Fruit fly (Drosophila melanogaster): Measurements from ENCODE around the gene Nepl11.

The Nepl11 gene

dm6 chr3R:4337580-4337979 lies 42.9 kb upstream of the Nepl11 start, which contains the start of the genes Skp2 and CG1103 (continued):
- TF ChIP-seq Trl (optimal IDR thresholded peaks at IDR 0.05) (peak in 1 of 2 experiments; percentile 38), Trl (GFP tag; optimal IDR thresholded peaks at IDR 0.05) (no peak), caup (GFP tag; optimal IDR thresholded peaks at IDR 0.05; ENCODE audit: severe bottlenecking) (no peak), bowl (GFP tag; IDR thresholded peaks at IDR 0.05) (no peak), mam (GFP tag; optimal IDR thresholded peaks at IDR 0.05) (no peak), CG10147 (GFP tag; optimal IDR thresholded peaks at IDR 0.05) (no peak), ro (GFP tag; IDR thresholded peaks at IDR 0.05) (no peak), Pdp1 (GFP tag; optimal IDR thresholded peaks at IDR 0.05) (peak in 1 of 2 experiments; percentile 20), CG14441 (GFP tag; IDR thresholded peaks at IDR 0.05) (no peak), kni (GFP tag; optimal IDR thresholded peaks at IDR 0.05) (no peak), Hr51 (GFP tag; optimal IDR thresholded peaks at IDR 0.05) (no peak), gcm2 (GFP tag; optimal IDR thresholded peaks at IDR 0.05) (no peak), phol (tag; optimal IDR thresholded peaks at IDR 0.05) (peak; percentile 37), da (GFP tag; optimal IDR thresholded peaks at IDR 0.05) (no peak), tll (GFP tag; optimal IDR thresholded peaks at IDR 0.05) (peak in 1 of 2 experiments; percentile 33), CG7745 (tag; optimal IDR thresholded peaks at IDR 0.05) (no peak), Oaz (GFP tag; IDR thresholded peaks at IDR 0.05) (no peak), bcd (GFP tag; optimal IDR thresholded peaks at IDR 0.05) (no peak), CG7963 (GFP tag; IDR thresholded peaks at IDR 0.05; ENCODE audit: partially characterized antibody) (0 out of 3 replicates have a peak, but pooled peaks have one; percentile 39), NK7.1 (GFP tag; optimal IDR thresholded peaks at IDR 0.05) (no peak), CG9609 (GFP tag; optimal IDR thresholded peaks at IDR 0.05) (no peak), CG30431 (GFP tag; optimal IDR thresholded peaks at IDR 0.05) (no peak), unpg (GFP tag; optimal IDR thresholded peaks at IDR 0.05) (no peak), sna (GFP tag; IDR thresholded peaks at IDR 0.05; ENCODE audit: partially characterized antibody) (peak; percentile 21; the same call in 1 of the 2 replicates), z (GFP tag; IDR thresholded peaks at IDR 0.05) (no peak), ewg (GFP tag; optimal IDR thresholded peaks at IDR 0.05) (no peak), pzg (GFP tag; optimal IDR thresholded peaks at IDR 0.05) (peak; percentile 89), CG17912 (GFP tag; optimal IDR thresholded peaks at IDR 0.05) (no peak), NFAT (GFP tag; IDR thresholded peaks at IDR 0.05) (no peak), ATbp (GFP tag; optimal IDR thresholded peaks at IDR 0.05) (no peak), bigmax (GFP tag; optimal IDR thresholded peaks at IDR 0.05) (no peak), Poxn (GFP tag; IDR thresholded peaks at IDR 0.05) (no peak), CG12769 (tag; optimal IDR thresholded peaks at IDR 0.05) (no peak), CG1529 (GFP tag; optimal IDR thresholded peaks at IDR 0.05) (no peak), B-H1 (GFP tag; IDR thresholded peaks at IDR 0.05) (no peak), CHES-1-like (GFP tag; optimal IDR thresholded peaks at IDR 0.05) (no peak), lbe (GFP tag; optimal IDR thresholded peaks at IDR 0.05) (no peak), Max (GFP tag; optimal IDR thresholded peaks at IDR 0.05) (no peak), cato (GFP tag; optimal IDR thresholded peaks at IDR 0.05; ENCODE audit: borderline replicate concordance) (no peak), CG7928 (GFP tag; optimal IDR thresholded peaks at IDR 0.05) (no peak), crc (GFP tag; optimal IDR thresholded peaks at IDR 0.05) (no peak), NfI (GFP tag; optimal IDR thresholded peaks at IDR 0.05) (no peak), fru (optimal IDR thresholded peaks at IDR 0.05) (no peak), Spps (tag; optimal IDR thresholded peaks at IDR 0.05) (no peak), Hand (GFP tag; optimal IDR thresholded peaks at IDR 0.05) (no peak), CoRest (tag; optimal IDR thresholded peaks at IDR 0.05) (peak; percentile 10), CG1832 (GFP tag; optimal IDR thresholded peaks at IDR 0.05) (no peak), Atf3 (GFP tag; optimal IDR thresholded peaks at IDR 0.05) (no peak), sob (GFP tag; IDR thresholded peaks at IDR 0.05) (no peak), twi (tag; optimal IDR thresholded peaks at IDR 0.05) (no peak), lola (GFP tag; optimal IDR thresholded peaks at IDR 0.05) (no peak)

Measured in whole organism, embryonic.